Worm (Caenorhabditis elegans): Measurements from ENCODE around the gene odd-1.

odd-1 gene

ce11 chrIII:7095156-7095555 is 13.0 kb upstream of the odd-1 start, which contains the start of gene nhr-9:
Gene nhr-9 (plus strand): TSS chrIII:7095462.
- TF ChIP-seq ref-1 (GFP tag; conservative IDR thresholded peaks at IDR 0.05) (no peak), med-1 (GFP tag; optimal IDR thresholded peaks at IDR 0.05; ENCODE audit: insufficient read depth) (no peak), tab-1 (GFP tag; IDR thresholded peaks at IDR 0.05) (no peak), ztf-23 (GFP tag; IDR thresholded peaks at IDR 0.05) (no peak), ztf-29 (GFP tag; IDR thresholded peaks at IDR 0.05) (no peak), T22C8.4 (GFP tag; IDR thresholded peaks at IDR 0.05) (no peak), cog-1 (tag; optimal IDR thresholded peaks at IDR 0.05) (no peak), flt-1 (GFP tag; IDR thresholded peaks at IDR 0.05) (no peak), klf-2 (GFP tag; conservative IDR thresholded peaks at IDR 0.05) (no peak)

- TF ChIP-seq cog-1 (tag; optimal IDR thresholded peaks at IDR 0.05), result no peak
- TF ChIP-seq tab-1 (GFP tag; IDR thresholded peaks at IDR 0.05), result no peak
- no peak for TF ChIP-seq flt-1 (GFP tag; IDR thresholded peaks at IDR 0.05)
- TF ChIP-seq klf-2 (GFP tag; conservative IDR thresholded peaks at IDR 0.05), result no peak
- no peak for TF ChIP-seq ref-1 (GFP tag; conservative IDR thresholded peaks at IDR 0.05)
- no peak for TF ChIP-seq med-1 (GFP tag; optimal IDR thresholded peaks at IDR 0.05; ENCODE audit: insufficient read depth)
- no peak for TF ChIP-seq ztf-29 (GFP tag; IDR thresholded peaks at IDR 0.05)
- no peak for TF ChIP-seq ztf-23 (GFP tag; IDR thresholded peaks at IDR 0.05)
- no peak for TF ChIP-seq T22C8.4 (GFP tag; IDR thresholded peaks at IDR 0.05)
These were observed 11.6 kb upstream of the odd-1 start for ce11 chrIII:7096481-7096880.

DNA sequence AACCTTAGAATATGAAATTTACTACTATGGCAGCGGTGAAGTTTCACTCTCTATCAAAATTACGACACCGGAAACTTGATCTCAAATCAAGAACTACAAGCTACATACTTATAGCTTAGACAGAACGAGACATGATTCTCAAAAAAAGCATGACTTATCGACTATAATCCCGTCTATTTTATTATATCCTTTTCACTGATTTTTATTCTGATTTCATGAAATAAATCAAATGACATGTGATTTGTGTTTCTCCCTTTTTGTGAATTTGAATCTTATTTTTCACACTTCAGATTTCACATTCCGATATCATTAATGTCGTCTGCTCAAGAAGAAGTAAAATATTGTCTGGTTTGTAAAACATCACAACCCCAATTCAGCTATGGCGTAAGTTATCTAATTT is 8.1 kb upstream of the odd-1 start, which contains the start of gene ZK418.11:
Gene ZK418.11 (plus strand): TSS at position 289 of the 400 bp plus-strand sequence.
- TF ChIP-seq med-1 (GFP tag; optimal IDR thresholded peaks at IDR 0.05; ENCODE audit: insufficient read depth) (no peak), ztf-23 (GFP tag; IDR thresholded peaks at IDR 0.05) (no peak), cog-1 (tag; optimal IDR thresholded peaks at IDR 0.05) (no peak), T22C8.4 (GFP tag; IDR thresholded peaks at IDR 0.05) (no peak), ref-1 (GFP tag; conservative IDR thresholded peaks at IDR 0.05) (no peak), ztf-29 (GFP tag; IDR thresholded peaks at IDR 0.05) (no peak), tab-1 (GFP tag; IDR thresholded peaks at IDR 0.05) (no peak), flt-1 (GFP tag; IDR thresholded peaks at IDR 0.05) (no peak), klf-2 (GFP tag; conservative IDR thresholded peaks at IDR 0.05) (no peak)

ce11 chrIII:7101814-7102477 is 6.2 kb upstream of the odd-1 start:
- TF ChIP-seq flt-1 (GFP tag; IDR thresholded peaks at IDR 0.05) (no peak), klf-2 (GFP tag; conservative IDR thresholded peaks at IDR 0.05) (no peak), ztf-23 (GFP tag; IDR thresholded peaks at IDR 0.05) (no peak), ref-1 (GFP tag; conservative IDR thresholded peaks at IDR 0.05) (no peak), tab-1 (GFP tag; IDR thresholded peaks at IDR 0.05) (no peak), cog-1 (tag; optimal IDR thresholded peaks at IDR 0.05) (no peak), ztf-29 (GFP tag; IDR thresholded peaks at IDR 0.05) (no peak)

DNA sequence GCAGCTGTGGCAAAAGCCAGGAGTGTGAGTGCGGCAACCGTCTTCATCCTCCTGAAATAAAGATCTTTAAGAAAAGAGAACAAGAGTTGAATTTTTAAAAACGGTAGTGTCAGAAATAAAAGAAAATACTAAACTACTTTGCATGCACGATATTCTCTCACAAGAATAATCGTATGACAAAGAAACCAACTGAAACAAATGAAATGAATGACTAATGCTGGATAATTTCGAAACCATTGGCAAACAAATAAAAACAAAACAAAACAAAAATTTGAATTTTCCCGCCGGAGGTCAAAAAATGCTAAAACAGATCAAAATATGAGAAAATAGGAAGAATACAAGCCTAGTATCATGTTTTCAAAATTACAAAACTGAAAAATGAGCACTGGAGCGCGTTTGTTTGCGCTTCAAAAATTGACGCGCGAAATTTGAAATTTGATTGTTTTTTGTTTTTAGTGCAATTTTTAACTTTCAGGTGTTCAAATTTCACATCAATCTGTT is 4.1 kb upstream of the odd-1 start, which contains the start of gene cpg-2:
Gene cpg-2 (minus strand): TSS at position 51 of the 501 bp plus-strand sequence.
- TF ChIP-seq ref-1 (GFP tag; conservative IDR thresholded peaks at IDR 0.05), result no peak

DNA sequence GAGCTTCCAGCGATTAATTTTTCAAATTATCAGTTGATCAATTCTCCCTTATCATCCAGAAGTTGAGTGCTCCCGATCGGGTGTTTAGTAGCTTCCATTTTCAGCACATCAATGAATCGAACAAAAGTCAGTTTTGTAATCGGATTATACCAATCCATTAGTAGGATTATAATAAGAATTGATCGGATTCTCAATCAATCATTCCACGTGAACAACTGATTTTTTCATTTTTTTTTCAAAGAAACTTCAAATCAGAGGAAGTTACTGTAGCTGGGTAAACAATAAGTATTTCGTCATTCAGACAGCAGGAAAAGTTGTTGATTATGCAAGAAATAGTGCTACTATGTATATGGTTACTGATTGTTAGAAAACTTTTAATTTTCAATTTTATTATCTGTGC is 1.3 kb upstream of the odd-1 start:
- TF ChIP-seq med-1 (GFP tag; optimal IDR thresholded peaks at IDR 0.05; ENCODE audit: insufficient read depth) (no peak), flt-1 (GFP tag; IDR thresholded peaks at IDR 0.05) (no peak), tab-1 (GFP tag; IDR thresholded peaks at IDR 0.05) (no peak), cog-1 (tag; optimal IDR thresholded peaks at IDR 0.05) (no peak), ztf-29 (GFP tag; IDR thresholded peaks at IDR 0.05) (no peak)

DNA sequence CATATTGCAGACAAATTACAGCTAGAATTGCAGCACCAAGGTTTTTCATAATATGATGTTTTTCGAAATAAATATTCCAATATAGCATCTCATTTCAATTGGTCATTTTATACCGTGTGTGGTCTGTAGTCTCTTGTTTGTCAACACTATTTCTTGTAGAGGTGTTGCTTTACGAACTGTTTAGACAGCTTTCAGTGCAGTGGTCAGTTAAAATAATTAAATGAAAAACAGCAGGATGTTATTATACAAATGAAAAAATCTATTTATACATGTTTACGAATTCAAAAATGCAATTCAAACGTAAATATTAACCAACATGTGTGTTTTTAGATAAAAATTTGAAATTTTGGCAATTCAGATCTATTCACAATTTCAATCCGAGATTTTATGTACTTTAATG is 3.7 kb downstream of the odd-1 start, which contains the start of gene B0280.7:
Gene B0280.7 (minus strand): TSS at position 101 of the 400 bp plus-strand sequence.
- TF ChIP-seq ref-1 (GFP tag; conservative IDR thresholded peaks at IDR 0.05) (no peak), med-1 (GFP tag; optimal IDR thresholded peaks at IDR 0.05; ENCODE audit: insufficient read depth) (no peak), klf-2 (GFP tag; conservative IDR thresholded peaks at IDR 0.05) (no peak), ztf-23 (GFP tag; IDR thresholded peaks at IDR 0.05) (no peak), ztf-29 (GFP tag; IDR thresholded peaks at IDR 0.05) (no peak), cog-1 (tag; optimal IDR thresholded peaks at IDR 0.05) (no peak), tab-1 (GFP tag; IDR thresholded peaks at IDR 0.05) (no peak), flt-1 (GFP tag; IDR thresholded peaks at IDR 0.05) (no peak), T22C8.4 (GFP tag; IDR thresholded peaks at IDR 0.05) (no peak)

DNA sequence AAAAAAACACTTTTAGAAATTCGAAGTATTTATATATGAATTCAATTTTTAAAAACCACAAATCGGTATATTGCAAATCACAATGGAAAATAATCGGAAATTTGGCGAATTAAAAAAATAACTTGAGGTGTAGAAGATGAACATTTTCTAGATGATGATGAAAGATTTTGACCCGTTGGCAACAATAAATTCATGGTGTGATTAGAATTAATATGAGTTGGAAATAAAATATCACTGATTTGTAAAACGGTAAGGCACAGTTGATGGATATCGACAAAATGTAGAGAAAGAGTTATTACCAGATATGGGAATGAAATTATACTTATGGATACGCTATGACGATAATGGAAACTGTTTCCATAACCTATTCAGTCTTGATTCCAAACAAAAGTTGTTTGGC is 4.2 kb downstream of the odd-1 start:
- no peak for TF ChIP-seq klf-2 (GFP tag; conservative IDR thresholded peaks at IDR 0.05)
- TF ChIP-seq cog-1 (tag; optimal IDR thresholded peaks at IDR 0.05), result no peak
- TF ChIP-seq tab-1 (GFP tag; IDR thresholded peaks at IDR 0.05), result no peak
- no peak for TF ChIP-seq ztf-29 (GFP tag; IDR thresholded peaks at IDR 0.05)
- TF ChIP-seq ref-1 (GFP tag; conservative IDR thresholded peaks at IDR 0.05), result no peak
- no peak for TF ChIP-seq flt-1 (GFP tag; IDR thresholded peaks at IDR 0.05)
- TF ChIP-seq T22C8.4 (GFP tag; IDR thresholded peaks at IDR 0.05), result no peak
- no peak for TF ChIP-seq ztf-23 (GFP tag; IDR thresholded peaks at IDR 0.05)
- TF ChIP-seq med-1 (GFP tag; optimal IDR thresholded peaks at IDR 0.05; ENCODE audit: insufficient read depth), result no peak

ce11 chrIII:7114952-7115488 is 6.9 kb downstream of the odd-1 start, which contains the start of gene nhr-10:
Gene nhr-10 (minus strand): TSS chrIII:7115438.
- TF ChIP-seq klf-2 (GFP tag; conservative IDR thresholded peaks at IDR 0.05) (no peak), med-1 (GFP tag; optimal IDR thresholded peaks at IDR 0.05; ENCODE audit: insufficient read depth) (no peak), ref-1 (GFP tag; conservative IDR thresholded peaks at IDR 0.05) (no peak), tab-1 (GFP tag; IDR thresholded peaks at IDR 0.05) (no peak), T22C8.4 (GFP tag; IDR thresholded peaks at IDR 0.05) (no peak), ztf-29 (GFP tag; IDR thresholded peaks at IDR 0.05) (no peak), ztf-23 (GFP tag; IDR thresholded peaks at IDR 0.05) (no peak), flt-1 (GFP tag; IDR thresholded peaks at IDR 0.05) (no peak), cog-1 (tag; optimal IDR thresholded peaks at IDR 0.05) (no peak)
